Fruit fly (Drosophila melanogaster) whole organism, embryonic: ENCODE results near the gene sra.

Experiments used
- Asciz ChIP-seq: fragments of 200-800 bp; sonication (Bioruptor generic); optimal IDR thresholded peaks from 2 replicates; lab custom pipeline; 2017; ENCODE audit warnings: missing biosample characterization, mild to moderate bottlenecking, missing genetic modification characterization, missing genetic modification reagents
- C15 ChIP-seq: fragments of 200-800 bp; sonication (Bioruptor generic); IDR thresholded peaks from 3 replicates; pipeline ENCODE4 v1.3.6; 2022; ENCODE audit warnings: missing biosample characterization, missing genetic modification characterization
- CG10209 ChIP-seq: fragments of 200-800 bp; sonication (Bioruptor generic); optimal IDR thresholded peaks from 3 replicates; lab custom pipeline; 2017; ENCODE audit warnings: missing biosample characterization, mild to moderate bottlenecking, missing genetic modification characterization, missing genetic modification reagents
- CG10543 ChIP-seq: fragments of 200-800 bp; sonication (Bioruptor generic); optimal IDR thresholded peaks from 3 replicates; lab custom pipeline; 2017; ENCODE audit warnings: missing biosample characterization, mild to moderate bottlenecking, missing genetic modification characterization, moderate library complexity
- CG13894 ChIP-seq: fragments of 200-800 bp; sonication (Bioruptor generic); optimal IDR thresholded peaks from 3 replicates; lab custom pipeline; 2018; ENCODE audit warnings: missing biosample characterization, mild to moderate bottlenecking, missing genetic modification characterization, moderate library complexity
- CG14441 ChIP-seq: fragments of 200-800 bp; sonication (Bioruptor generic); IDR thresholded peaks from 2 replicates; pipeline ENCODE4 v1.3.6; 2022; ENCODE audit warnings: missing biosample characterization, missing genetic modification characterization
- CG15011 ChIP-seq: fragments of 200-800 bp; sonication (Bioruptor generic); optimal IDR thresholded peaks from 3 replicates; lab custom pipeline; 2018; ENCODE audit warnings: missing biosample characterization, mild to moderate bottlenecking, missing genetic modification characterization
- CG15514 ChIP-seq: fragments of 200-800 bp; sonication (Bioruptor generic); optimal IDR thresholded peaks from 3 replicates; lab custom pipeline; 2017; ENCODE audit warnings: missing biosample characterization, missing genetic modification characterization, mild to moderate bottlenecking, moderate library complexity, missing genetic modification reagents
- CG16779 ChIP-seq: fragments of 200-800 bp; sonication (Bioruptor generic); IDR thresholded peaks from 2 replicates; pipeline ENCODE4 v1.3.6; 2022; ENCODE audit warnings: missing biosample characterization, missing genetic modification characterization
- CG2129 ChIP-seq: fragments of 200-800 bp; sonication (Bioruptor generic); IDR thresholded peaks from 2 replicates; pipeline ENCODE4 v1.3.6; 2022; ENCODE audit warnings: missing biosample characterization, missing genetic modification characterization; ENCODE audit not compliant: partially characterized antibody
- CG32767 ChIP-seq: fragments of 200-800 bp; sonication (Bioruptor generic); IDR thresholded peaks from 2 replicates; pipeline ENCODE4 v1.3.6; 2022; ENCODE audit warnings: missing biosample characterization, missing genetic modification characterization
- CG34224 ChIP-seq: fragments of 200-800 bp; sonication (Bioruptor generic); IDR thresholded peaks from 3 replicates; pipeline ENCODE4 v1.3.6; 2022; ENCODE audit warnings: missing biosample characterization, missing genetic modification characterization; ENCODE audit not compliant: partially characterized antibody
- CG5953 ChIP-seq: fragments of 200-800 bp; sonication (Bioruptor generic); IDR thresholded peaks from 2 replicates; pipeline ENCODE4 v1.3.6; 2022; ENCODE audit warnings: missing biosample characterization, missing genetic modification characterization
- CG6175 ChIP-seq: fragments of 200-800 bp; sonication (Bioruptor generic); IDR thresholded peaks from 3 replicates; pipeline ENCODE4 v1.3.6; 2022; ENCODE audit warnings: missing biosample characterization, missing genetic modification characterization
- CG7786 ChIP-seq: fragments of 200-800 bp; sonication (Bioruptor generic); optimal IDR thresholded peaks from 2 replicates; lab custom pipeline; 2016; ENCODE audit warnings: missing biosample characterization, missing genetic modification characterization
- CG7987 ChIP-seq: fragments of 200-800 bp; sonication (Bioruptor generic); optimal IDR thresholded peaks from 2 replicates; lab custom pipeline; 2018; ENCODE audit warnings: missing biosample characterization, mild to moderate bottlenecking, missing genetic modification characterization, moderate library complexity
- CG8359 ChIP-seq: fragments of 200-800 bp; sonication (Bioruptor generic); optimal IDR thresholded peaks from 2 replicates; lab custom pipeline; 2017; ENCODE audit warnings: missing biosample characterization, mild to moderate bottlenecking, missing genetic modification characterization, borderline replicate concordance
- CoRest ChIP-seq: fragments of 200-800 bp; sonication (Bioruptor generic); optimal IDR thresholded peaks from 3 replicates; lab custom pipeline; 2018; ENCODE audit warnings: missing biosample characterization, mild to moderate bottlenecking, missing genetic modification characterization, moderate library complexity
- Dfd ChIP-seq, 2 experiments: fragments of >200 bp; optimal IDR thresholded peaks; 2 replicates each; lab custom pipeline; 2017; ENCODE audit warnings: missing biosample characterization in 2 of 2, missing genetic modification characterization in 2 of 2
- Drgx ChIP-seq: fragments of 200-800 bp; sonication (Bioruptor generic); IDR thresholded peaks from 2 replicates; pipeline ENCODE4 v1.3.6; 2022; ENCODE audit warnings: missing biosample characterization, missing genetic modification characterization
- ERR ChIP-seq: fragments of 200-800 bp; sonication (Bioruptor generic); optimal IDR thresholded peaks from 2 replicates; lab custom pipeline; 2016; ENCODE audit warnings: missing biosample characterization, missing genetic modification characterization
- MESR4 ChIP-seq: fragments of 200-800 bp; sonication (Bioruptor generic); optimal IDR thresholded peaks from 2 replicates; lab custom pipeline; 2018; ENCODE audit warnings: missing biosample characterization, mild to moderate bottlenecking, missing genetic modification characterization, moderate library complexity
- Myb ChIP-seq: fragments of 200-800 bp; sonication (Bioruptor generic); optimal IDR thresholded peaks from 2 replicates; lab custom pipeline; 2016; ENCODE audit warnings: missing biosample characterization, missing genetic modification characterization
- Poxn ChIP-seq: fragments of 200-800 bp; sonication (Bioruptor generic); IDR thresholded peaks from 2 replicates; pipeline ENCODE4 v1.3.6; 2022; ENCODE audit warnings: missing biosample characterization, missing genetic modification characterization
- Rx ChIP-seq: fragments of 200-800 bp; sonication (Bioruptor generic); IDR thresholded peaks from 2 replicates; pipeline ENCODE4 v1.3.6; 2022; ENCODE audit warnings: missing biosample characterization, missing genetic modification characterization
- Scr ChIP-seq: fragments of 200-800 bp; sonication (Bioruptor generic); IDR thresholded peaks from 2 replicates; pipeline ENCODE4 v1.3.6; 2022; ENCODE audit warnings: missing biosample characterization, missing genetic modification characterization; ENCODE audit not compliant: partially characterized antibody
- Trl ChIP-seq, 3 experiments: fragments of >200 bp in 2 of 3; fragments of 200-800 bp in 1 of 3; sonication (Bioruptor generic) in 1 of 3; optimal IDR thresholded peaks; 2 replicates in 1 of 3; 3 replicates in 2 of 3; lab custom pipeline; 2016 to 2017; ENCODE audit warnings: missing biosample characterization in 1 of 3, missing genetic modification characterization in 1 of 3
- ara ChIP-seq: fragments of 200-800 bp; sonication (Bioruptor generic); IDR thresholded peaks from 2 replicates; pipeline ENCODE4 v1.3.6; 2022; ENCODE audit warnings: missing biosample characterization, missing genetic modification characterization
- az2 ChIP-seq: fragments of 200-800 bp; sonication (Bioruptor generic); optimal IDR thresholded peaks from 3 replicates; lab custom pipeline; 2016; ENCODE audit warnings: missing biosample characterization, missing genetic modification characterization
- chm ChIP-seq: fragments of 200-800 bp; sonication (Bioruptor generic); IDR thresholded peaks from 2 replicates; pipeline ENCODE4 v1.3.6; 2022; ENCODE audit warnings: missing biosample characterization, missing genetic modification characterization
- crc ChIP-seq: fragments of 200-800 bp; sonication (Bioruptor generic); optimal IDR thresholded peaks from 2 replicates; lab custom pipeline; 2016; ENCODE audit warnings: missing biosample characterization, missing genetic modification characterization
- da ChIP-seq: fragments of 200-800 bp; sonication (Bioruptor generic); optimal IDR thresholded peaks from 2 replicates; lab custom pipeline; 2016; ENCODE audit warnings: missing biosample characterization, missing genetic modification characterization
- fd102C ChIP-seq: fragments of 200-800 bp; sonication (Bioruptor generic); optimal IDR thresholded peaks from 2 replicates; lab custom pipeline; 2018; ENCODE audit warnings: missing biosample characterization, mild to moderate bottlenecking, missing genetic modification characterization, moderate library complexity
- fd96Cb ChIP-seq: fragments of 200-800 bp; sonication (Bioruptor generic); optimal IDR thresholded peaks from 2 replicates; lab custom pipeline; 2018; ENCODE audit warnings: missing biosample characterization, mild to moderate bottlenecking, missing genetic modification characterization, moderate library complexity
- gem ChIP-seq: fragments of 200-800 bp; sonication (Bioruptor generic); optimal IDR thresholded peaks from 2 replicates; lab custom pipeline; 2019; ENCODE audit warnings: missing biosample characterization, mild to moderate bottlenecking, missing genetic modification characterization, moderate library complexity
- gfzf ChIP-seq: fragments of 200-800 bp; sonication (Bioruptor generic); optimal IDR thresholded peaks from 2 replicates; lab custom pipeline; 2016; ENCODE audit warnings: missing biosample characterization, mild to moderate bottlenecking, missing genetic modification characterization, moderate library complexity
- gro ChIP-seq: fragments of 200-800 bp; sonication (Bioruptor generic); optimal IDR thresholded peaks from 2 replicates; lab custom pipeline; 2016; ENCODE audit warnings: missing biosample characterization, missing genetic modification characterization
- hkb ChIP-seq, 2 experiments: fragments of 200-800 bp in 1 of 2; fragments of >200 bp in 1 of 2; sonication (Bioruptor generic) in 1 of 2; IDR thresholded peaks in 1 of 2; optimal IDR thresholded peaks in 1 of 2; 2 replicates each; pipeline versions ENCODE4 v1.3.6 to Lab custom; 2017 to 2022; ENCODE audit warnings: missing biosample characterization in 1 of 2, missing genetic modification characterization in 1 of 2
- lab ChIP-seq: fragments of 200-800 bp; sonication (Bioruptor generic); optimal IDR thresholded peaks from 3 replicates; lab custom pipeline; 2017; ENCODE audit warnings: missing biosample characterization, missing genetic modification characterization, mild to moderate bottlenecking, moderate library complexity, missing genetic modification reagents
- lbe ChIP-seq: fragments of 200-800 bp; sonication (Bioruptor generic); optimal IDR thresholded peaks from 2 replicates; lab custom pipeline; 2016; ENCODE audit warnings: missing biosample characterization, mild to moderate bottlenecking, missing genetic modification characterization
- lilli ChIP-seq: fragments of 200-800 bp; sonication (Bioruptor generic); optimal IDR thresholded peaks from 3 replicates; lab custom pipeline; 2016; ENCODE audit warnings: missing biosample characterization, missing genetic modification characterization
- nerfin-1 ChIP-seq: fragments of 200-800 bp; sonication (Bioruptor generic); optimal IDR thresholded peaks from 3 replicates; lab custom pipeline; 2019; ENCODE audit warnings: missing biosample characterization, mild to moderate bottlenecking, missing genetic modification characterization, moderate library complexity
- org-1 ChIP-seq: fragments of 200-800 bp; sonication (Bioruptor generic); optimal IDR thresholded peaks from 2 replicates; lab custom pipeline; 2017; ENCODE audit warnings: missing biosample characterization, missing genetic modification characterization
- pita ChIP-seq: fragments of 200-800 bp; sonication (Bioruptor generic); optimal IDR thresholded peaks from 2 replicates; lab custom pipeline; 2017; ENCODE audit warnings: missing biosample characterization, mild to moderate bottlenecking, missing genetic modification characterization
- tll ChIP-seq, 2 experiments: fragments of 200-800 bp in 1 of 2; fragments of >200 bp in 1 of 2; sonication (Bioruptor generic) in 1 of 2; optimal IDR thresholded peaks; 2 replicates each; lab custom pipeline; 2017 to 2019; ENCODE audit warnings: missing biosample characterization in 2 of 2, missing genetic modification characterization in 2 of 2, mild to moderate bottlenecking in 1 of 2, moderate library complexity in 1 of 2
- tna ChIP-seq: fragments of 200-800 bp; sonication (Bioruptor generic); IDR thresholded peaks from 2 replicates; pipeline ENCODE4 v1.3.6; 2022; ENCODE audit warnings: missing biosample characterization, missing genetic modification characterization; ENCODE audit not compliant: partially characterized antibody
- tup ChIP-seq: fragments of 200-800 bp; sonication (Bioruptor generic); optimal IDR thresholded peaks from 2 replicates; lab custom pipeline; 2016; ENCODE audit warnings: missing biosample characterization, mild to moderate bottlenecking, missing genetic modification characterization, moderate library complexity
- wdn ChIP-seq: fragments of 200-800 bp; sonication (Bioruptor generic); IDR thresholded peaks from 2 replicates; pipeline ENCODE4 v1.3.6; 2022; ENCODE audit warnings: missing biosample characterization, missing genetic modification characterization

Gene sra

DNA sequence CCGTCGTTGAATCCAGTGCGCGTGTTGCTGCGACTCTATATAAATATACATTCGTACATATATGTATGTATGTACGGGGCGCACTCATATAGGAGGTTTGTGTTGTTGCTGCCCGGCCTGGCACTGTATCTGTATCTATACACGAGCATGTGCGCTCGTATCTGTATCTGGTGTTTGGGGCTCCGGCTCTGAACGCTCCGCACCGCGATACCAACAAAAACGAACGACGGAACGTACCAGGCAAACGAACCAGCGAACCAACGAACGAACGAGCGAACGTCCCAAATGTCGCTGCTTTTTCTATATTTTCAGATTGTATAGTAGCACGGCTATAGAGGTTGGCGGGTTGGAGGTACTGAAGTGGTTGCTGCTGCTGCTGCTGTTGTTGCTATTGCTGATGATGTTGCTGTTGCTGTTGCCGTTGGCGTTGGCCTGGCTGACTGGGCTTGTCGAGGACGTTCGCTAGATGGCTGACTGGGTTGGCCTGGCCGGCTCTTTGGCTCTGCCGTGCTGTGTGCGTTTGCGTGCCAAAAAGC lies 20.3 kb downstream of the sra start (continued):
- TF ChIP-seq lab (GFP tag; lab: Kevin White, UChicago) (peak; percentile 68), chm (GFP tag; lab: Robert Waterston, UW) (peak; percentile 69), CG8359 (GFP tag; lab: Kevin White, UChicago) (no peak), org-1 (GFP tag; lab: Kevin White, UChicago) (peak; percentile 22), tll (GFP tag; optimal IDR thresholded peaks at IDR 0.05; lab: Kevin White, UChicago) (no peak), CG10543 (peak; percentile 99), da (GFP tag; lab: Kevin White, UChicago) (peak; percentile 15), gfzf (GFP tag; lab: Kevin White, UChicago) (no peak), CG7987 (GFP tag; lab: Kevin White, UChicago) (peak; percentile 43), fd96Cb (tag; lab: Kevin White, UChicago) (no peak), crc (GFP tag; lab: Kevin White, UChicago) (no peak), gem (no peak), CG13894 (tag; lab: Kevin White, UChicago) (peak; percentile 99), ERR (peak; percentile 44), CG5953 (GFP tag; lab: Robert Waterston, UW) (no peak), Drgx (GFP tag; lab: Robert Waterston, UW) (peak; percentile 59), tup (no peak), Rx (GFP tag; lab: Robert Waterston, UW) (no peak), C15 (0 out of 3 replicates have a peak, but pooled peaks have one; percentile 12), lilli (GFP tag; lab: Kevin White, UChicago) (peak; percentile 31), CG34224 (GFP tag; lab: Robert Waterston, UW) (peak; percentile 31; the same call in 1 of the 3 replicates), az2 (GFP tag; lab: Kevin White, UChicago) (no peak), CoRest (peak; percentile 7), CG32767 (GFP tag; lab: Robert Waterston, UW) (peak; percentile 93), CG2129 (no peak), hkb (optimal IDR thresholded peaks at IDR 0.05; lab: Kevin White, UChicago) (no peak), hkb (GFP tag; IDR thresholded peaks at IDR 0.05; lab: Robert Waterston, UW) (no peak), pita (GFP tag; lab: Kevin White, UChicago) (no peak), CG16779 (GFP tag; lab: Robert Waterston, UW) (no peak), wdn (GFP tag; lab: Robert Waterston, UW) (0 out of 2 replicates have a peak, but pooled peaks have one; percentile 26), MESR4 (GFP tag; lab: Kevin White, UChicago) (peak; percentile 7), fd102C (no peak), Asciz (GFP tag; lab: Kevin White, UChicago) (no peak), ara (GFP tag; lab: Robert Waterston, UW) (0 out of 2 replicates have a peak, but pooled peaks have one; percentile 37), gro (GFP tag; lab: Kevin White, UChicago) (peak; percentile 9), Dfd (GFP tag; optimal IDR thresholded peaks at IDR 0.05; lab: Kevin White, UChicago) (no peak), CG15514 (GFP tag; lab: Kevin White, UChicago) (peak; percentile 90), CG7786 (GFP tag; lab: Kevin White, UChicago) (no peak), Myb (no peak), Poxn (no peak), CG15011 (GFP tag; lab: Kevin White, UChicago) (no peak), CG10209 (GFP tag; lab: Kevin White, UChicago) (peak; percentile 6), Trl (optimal IDR thresholded peaks at IDR 0.05; lab: Kevin White, UChicago) (peak in 1 of 2 experiments; percentile 11), Trl (GFP tag; optimal IDR thresholded peaks at IDR 0.05; lab: Kevin White, UChicago) (no peak), CG6175 (GFP tag; lab: Robert Waterston, UW) (peak; percentile 83), lbe (peak; percentile 65), CG14441 (GFP tag; lab: Robert Waterston, UW) (0 out of 2 replicates have a peak, but pooled peaks have one; percentile 29), tna (GFP tag; lab: Robert Waterston, UW) (0 out of 2 replicates have a peak, but pooled peaks have one; percentile 9), Scr (GFP tag; lab: Robert Waterston, UW) (peak; percentile 39; the same call in 1 of the 2 replicates), nerfin-1 (tag; lab: Kevin White, UChicago) (peak; percentile 2)
